Fruit fly (Drosophila melanogaster) ovary, adult (tissue): ENCODE results near the gene CG13614.
A peak's percentile ranks its signal among the peaks of the same experiment; 100 is the strongest.

Experiments used
- CG17801 ChIP-seq: fragments of 200-800 bp; optimal IDR thresholded peaks from 2 replicates; lab custom pipeline; 2019; ENCODE audit warnings: missing biosample characterization, mild to moderate bottlenecking, missing genetic modification characterization, moderate library complexity; ENCODE audit not compliant: partially characterized antibody

The CG13614 gene

DNA sequence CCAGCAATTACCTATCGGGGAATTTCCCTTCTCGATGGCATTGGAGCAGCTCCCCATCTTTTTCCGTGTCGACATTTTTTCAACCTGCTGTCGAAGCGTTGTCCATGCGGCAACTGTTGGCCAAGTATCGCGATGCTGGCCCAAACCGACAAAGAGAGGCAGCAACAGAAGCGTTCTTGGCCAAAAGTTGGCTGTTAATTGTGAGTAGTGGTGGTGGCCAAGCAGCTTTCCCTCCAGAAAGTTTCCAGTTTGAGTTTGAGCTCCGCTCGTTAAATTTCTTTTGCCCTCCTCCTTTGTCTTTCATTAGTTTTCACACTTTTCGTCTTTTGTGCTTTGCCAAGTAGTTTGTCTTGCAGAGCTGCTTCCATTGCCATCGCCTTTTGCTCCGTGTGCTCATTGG, 3.3 kb downstream of the CG13614 start, which contains the start of gene CG17782:
CG17782 (minus strand) TSS at position 101 of the 400 bp plus-strand sequence.
- no peak for TF ChIP-seq CG17801 (GFP tag; lab: Kevin White, UChicago)

DNA sequence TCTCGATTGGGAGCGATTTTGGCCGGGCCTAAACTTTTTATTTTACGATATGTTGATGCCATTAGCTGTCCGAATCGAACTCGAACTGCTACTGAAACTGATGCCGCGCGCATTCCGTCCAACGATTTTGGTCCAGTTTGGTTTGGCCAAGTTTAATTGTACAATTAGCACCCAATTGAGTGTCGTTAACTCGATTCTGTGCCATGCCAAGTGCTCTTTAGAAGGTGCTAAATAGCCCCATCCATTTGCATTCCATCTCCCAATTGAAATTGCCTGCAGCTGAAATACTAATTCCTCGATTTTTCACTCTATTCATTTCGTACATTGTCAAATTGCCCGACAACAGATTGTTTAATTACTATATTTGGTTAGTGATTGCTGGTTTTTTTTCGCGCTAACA, 6.2 kb downstream of the CG13614 start, which contains the start of gene CG17781:
CG17781 (minus strand) TSS at position 101 of the 400 bp plus-strand sequence.
- no peak for TF ChIP-seq CG17801 (GFP tag; lab: Kevin White, UChicago)

DNA sequence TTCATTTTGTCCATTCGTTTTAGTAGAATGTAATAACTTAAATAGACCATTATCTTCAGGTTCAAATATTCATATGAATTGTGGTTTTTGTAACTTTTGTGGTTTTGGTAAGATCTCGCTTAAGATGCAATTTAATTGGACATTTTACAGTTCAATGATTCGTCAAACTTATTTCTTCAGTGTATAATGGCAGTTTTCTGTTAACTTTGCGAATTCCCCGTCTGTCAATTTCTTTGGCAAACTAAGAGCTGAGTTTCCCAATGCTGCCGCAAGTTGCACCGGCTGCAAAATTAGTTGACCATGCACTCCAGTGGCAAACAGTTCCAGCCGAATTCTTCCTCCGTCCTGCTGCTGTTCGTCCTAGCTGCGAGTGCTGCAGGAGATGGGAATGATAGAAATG, 7.2 kb downstream of the CG13614 start, which contains the start of gene CG33342:
CG33342 (plus strand) TSS at position 301 of the 400 bp plus-strand sequence.
- no peak for TF ChIP-seq CG17801 (GFP tag; lab: Kevin White, UChicago)

DNA sequence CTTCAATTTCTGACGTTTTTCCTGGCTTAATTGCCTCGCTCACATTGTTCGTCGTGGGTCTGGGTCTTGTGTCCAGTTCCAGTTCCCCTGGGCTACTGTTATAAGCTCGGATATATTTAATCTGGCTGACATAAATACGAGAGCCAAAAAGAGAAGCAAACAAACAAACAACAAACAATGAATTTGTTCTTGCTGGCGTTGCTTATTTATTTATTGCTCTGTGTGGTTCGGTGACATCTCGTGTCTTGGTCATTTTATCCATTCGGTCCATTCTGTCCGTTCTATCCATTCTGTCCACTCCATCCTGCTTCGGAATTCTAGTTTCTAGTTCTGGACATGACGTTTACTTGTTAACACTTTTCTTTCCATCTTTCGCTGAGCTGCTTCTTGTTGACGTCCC, 15.6 kb downstream of the CG13614 start, which contains the start of gene CG17780:
CG17780 (minus strand) TSS at position 101 of the 400 bp plus-strand sequence.
- TF ChIP-seq CG17801 (GFP tag; lab: Kevin White, UChicago): no peak

DNA sequence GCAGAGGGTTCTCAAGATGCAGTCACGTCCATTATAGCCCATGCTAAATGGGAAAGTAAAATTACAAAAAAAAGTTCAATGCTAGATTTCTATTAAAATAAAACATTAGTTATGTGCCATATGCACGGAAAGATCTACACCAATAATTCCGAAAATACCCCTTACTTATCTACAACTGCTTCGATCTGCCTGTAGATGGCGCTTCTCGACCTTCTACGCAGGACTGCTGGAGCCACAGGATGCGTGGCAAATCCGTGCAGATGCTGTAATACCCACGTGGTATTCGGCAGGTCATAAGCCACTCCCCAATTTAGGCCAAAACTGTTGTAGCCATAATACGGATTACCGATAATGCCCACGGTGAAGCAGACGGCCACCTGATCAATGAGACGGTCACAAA, 17.1 kb downstream of the CG13614 start:
- TF ChIP-seq CG17801 (GFP tag; lab: Kevin White, UChicago): no peak

DNA sequence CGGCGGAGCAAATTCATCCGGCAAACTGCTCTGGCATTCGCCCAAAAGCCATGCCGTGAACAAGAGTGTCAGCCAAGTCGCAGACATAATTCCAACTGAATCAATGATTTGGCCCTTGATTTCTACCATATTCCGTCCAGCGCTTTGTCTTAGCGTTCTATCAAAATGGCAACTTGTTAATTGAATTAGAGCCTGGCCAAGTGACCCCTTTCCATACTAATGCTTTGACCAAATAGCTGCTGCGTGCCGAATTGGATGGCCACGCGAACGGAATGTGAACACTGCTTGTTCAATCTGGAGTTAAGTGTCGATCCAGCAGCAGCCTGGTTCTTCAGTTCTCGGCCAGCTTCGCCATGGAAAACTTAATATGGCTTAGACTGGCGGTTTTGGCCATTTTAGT, 20.9 kb downstream of the CG13614 start, which contains the start of the genes CG5768 and CG13615:
CG5768 (minus strand) TSS at position 101 of the 400 bp plus-strand sequence.
CG13615 (plus strand) TSS at position 280 of the 400 bp plus-strand sequence.
- TF ChIP-seq CG17801 (GFP tag; lab: Kevin White, UChicago): no peak

DNA sequence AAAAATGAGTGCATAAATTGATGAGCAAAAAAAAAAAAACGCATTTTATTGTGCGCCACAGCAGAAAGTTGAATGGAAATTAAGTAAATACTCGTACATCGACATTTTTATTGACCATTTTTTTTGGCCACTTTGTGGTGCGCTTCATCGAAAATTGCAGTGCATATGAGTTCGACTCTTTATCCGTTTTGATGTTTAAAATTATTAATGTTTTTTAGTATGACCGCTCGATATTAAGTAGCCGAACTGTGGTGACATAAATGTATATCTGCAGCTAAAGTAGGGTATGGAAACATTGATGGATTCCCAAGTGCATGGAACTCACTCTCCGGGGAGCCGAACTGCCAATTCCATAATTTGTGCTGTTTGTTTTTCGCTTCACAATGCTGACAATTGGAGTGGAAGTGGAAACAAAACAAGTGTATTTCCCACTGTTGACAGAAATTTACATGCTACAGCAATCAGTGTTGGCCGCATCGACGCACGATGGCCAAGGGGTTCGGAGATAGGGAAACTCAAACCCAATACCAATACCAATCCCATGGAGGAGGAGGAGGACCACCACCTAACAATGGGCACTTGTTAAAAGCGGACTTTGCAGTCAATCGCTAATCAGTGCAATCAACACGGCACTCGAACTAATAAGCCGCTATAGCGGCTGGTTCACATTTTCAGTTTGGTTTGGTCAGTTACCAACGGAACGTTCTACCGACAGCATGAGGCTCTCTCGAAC, 23.0 kb downstream of the CG13614 start, which contains the start of gene CG13616:
CG13616 (plus strand) TSS at position 683 of the 733 bp plus-strand sequence.
- peak; percentile 47 for TF ChIP-seq CG17801 (GFP tag; lab: Kevin White, UChicago)
